Worm (Caenorhabditis elegans) whole organism, late embryonic: ENCODE data around the gene nhr-12.

Experiments used
- elt-4 ChIP-seq: sonication (generic microtip); optimal IDR thresholded peaks from 2 replicates; lab custom pipeline; 2016; ENCODE audit warnings: missing genetic modification characterization, missing compliant biosample characterization
- hlh-8 ChIP-seq: sonication (generic microtip); optimal IDR thresholded peaks from 2 replicates; lab custom pipeline; 2016; ENCODE audit warnings: missing genotype, missing genetic modification characterization, missing compliant biosample characterization
- npax-4 ChIP-seq: sonication (generic microtip); optimal IDR thresholded peaks from 2 replicates; lab custom pipeline; 2016; ENCODE audit warnings: missing genetic modification characterization, missing compliant biosample characterization
- rnt-1 ChIP-seq: sonication (generic microtip); optimal IDR thresholded peaks from 2 replicates; lab custom pipeline; 2016; ENCODE audit warnings: missing genetic modification characterization, missing compliant biosample characterization

ce11 chrV:10090461-10090860 is 6.6 kb upstream of the nhr-12 start, which contains the start of gene R04B5.7:
- TF ChIP-seq hlh-8 (tag; lab: Kevin White, UChicago) (no peak), elt-4 (tag; lab: Kevin White, UChicago) (no peak), npax-4 (tag; lab: Kevin White, UChicago) (no peak), rnt-1 (tag; lab: Kevin White, UChicago) (no peak)
